Worm (Caenorhabditis elegans): Measurements from ENCODE around the gene tbx-32.

ce11 chrX:1629746-1630145 is 25.6 kb upstream of the tbx-32 start:
- TF ChIP-seq ztf-11 (tag; optimal IDR thresholded peaks at IDR 0.05) (no peak), ama-1 (optimal IDR thresholded peaks at IDR 0.05) (no peak), unc-62 (GFP tag; optimal IDR thresholded peaks at IDR 0.05) (no peak), grh-1 (GFP tag; IDR thresholded peaks at IDR 0.05) (no peak), ztf-4 (tag; optimal IDR thresholded peaks at IDR 0.05) (no peak), nhr-28 (tag; optimal IDR thresholded peaks at IDR 0.05) (no peak), mab-9 (GFP tag; IDR thresholded peaks at IDR 0.05) (no peak), sup-37 (GFP tag; optimal IDR thresholded peaks at IDR 0.05) (no peak), sptf-1 (tag; optimal IDR thresholded peaks at IDR 0.05) (no peak)

All from whole organism, L1 larva.